Fruit fly (Drosophila melanogaster): ENCODE results near the gene CG14326.

dm6 chr3R:17617121-17617975, 1.6 kb upstream of the CG14326 start:
- TF ChIP-seq acj6 (GFP tag; optimal IDR thresholded peaks at IDR 0.05) (peak; percentile 9), CG9139 (GFP tag; optimal IDR thresholded peaks at IDR 0.05) (no peak), Ets21C (GFP tag; optimal IDR thresholded peaks at IDR 0.05) (no peak), Blimp-1 (GFP tag; optimal IDR thresholded peaks at IDR 0.05) (no peak), fkh (GFP tag; optimal IDR thresholded peaks at IDR 0.05) (no peak), CG10669 (GFP tag; optimal IDR thresholded peaks at IDR 0.05) (no peak), CG1621 (tag; optimal IDR thresholded peaks at IDR 0.05) (no peak), Eip78C (GFP tag) (peak; percentile 79), CG16779 (tag; optimal IDR thresholded peaks at IDR 0.05) (no peak), Hr39 (GFP tag; optimal IDR thresholded peaks at IDR 0.05) (peak; percentile 48), CG3032 (tag; optimal IDR thresholded peaks at IDR 0.05) (no peak), dac (GFP tag; optimal IDR thresholded peaks at IDR 0.05) (no peak)
